Worm (Caenorhabditis elegans): ENCODE measurements around the gene stip-1.
A peak's percentile ranks its signal among the peaks of the same experiment; 100 is the strongest.

stip-1 gene

DNA sequence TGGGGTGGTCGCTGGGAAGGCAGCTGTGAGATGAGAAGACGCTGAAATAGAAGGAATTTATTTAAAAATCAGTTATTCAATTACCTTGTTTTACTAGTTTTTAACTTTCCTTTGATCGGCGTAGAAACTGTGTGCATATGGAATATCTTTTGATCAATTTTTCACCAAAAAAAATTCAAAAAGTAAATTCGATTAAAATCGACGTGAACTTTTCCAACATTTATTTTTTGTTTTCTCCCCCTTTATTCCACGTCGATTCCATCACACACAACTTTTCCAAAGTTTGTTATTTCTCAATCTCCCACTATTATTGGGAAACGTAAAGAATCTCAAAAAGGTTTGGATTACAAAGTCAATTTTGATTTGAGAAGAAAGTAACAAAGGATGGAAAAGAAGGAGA is 10.7 kb upstream of the stip-1 start, which contains the start of gene C07E3.4:
C07E3.4 (plus strand) TSS at position 301 of the 400 bp plus-strand sequence.
- TF ChIP-seq Y116A8C.19 (tag; optimal IDR thresholded peaks at IDR 0.05; ENCODE audit: borderline replicate concordance), result no peak
- TF ChIP-seq nhr-77 (tag; optimal IDR thresholded peaks at IDR 0.05), result no peak
- no peak for TF ChIP-seq fkh-4 (tag; optimal IDR thresholded peaks at IDR 0.05; ENCODE audit: borderline replicate concordance)
- no peak for TF ChIP-seq zip-4 (GFP tag; optimal IDR thresholded peaks at IDR 0.05)
- no peak for TF ChIP-seq ceh-82 (tag; optimal IDR thresholded peaks at IDR 0.05)
- TF ChIP-seq ets-5 (GFP tag; IDR thresholded peaks at IDR 0.05), result no peak
- TF ChIP-seq ceh-63 (GFP tag; optimal IDR thresholded peaks at IDR 0.05), result no peak
- no peak for TF ChIP-seq nhr-11 (tag; optimal IDR thresholded peaks at IDR 0.05)
- TF ChIP-seq mdl-1 (tag; optimal IDR thresholded peaks at IDR 0.05), result no peak
- TF ChIP-seq nhr-19 (GFP tag; conservative IDR thresholded peaks at IDR 0.05), result no peak
- no peak for TF ChIP-seq pag-3 (tag; optimal IDR thresholded peaks at IDR 0.05; ENCODE audit: borderline replicate concordance, insufficient read depth)
- no peak for TF ChIP-seq irx-1 (tag; optimal IDR thresholded peaks at IDR 0.05)
- no peak for TF ChIP-seq ceh-8 (GFP tag; optimal IDR thresholded peaks at IDR 0.05)
- TF ChIP-seq rnt-1 (tag; optimal IDR thresholded peaks at IDR 0.05), result no peak
- TF ChIP-seq hlh-17 (GFP tag; optimal IDR thresholded peaks at IDR 0.05; ENCODE audit: borderline replicate concordance), result no peak
- no peak for TF ChIP-seq pax-3 (tag; optimal IDR thresholded peaks at IDR 0.05)
- TF ChIP-seq tbx-2 (tag; optimal IDR thresholded peaks at IDR 0.05), result no peak
- no peak for TF ChIP-seq unc-98 (GFP tag; IDR thresholded peaks at IDR 0.05)
- TF ChIP-seq nhr-90 (tag; optimal IDR thresholded peaks at IDR 0.05; ENCODE audit: poor library complexity), result no peak
- no peak for TF ChIP-seq C16A3.4 (tag; optimal IDR thresholded peaks at IDR 0.05)

DNA sequence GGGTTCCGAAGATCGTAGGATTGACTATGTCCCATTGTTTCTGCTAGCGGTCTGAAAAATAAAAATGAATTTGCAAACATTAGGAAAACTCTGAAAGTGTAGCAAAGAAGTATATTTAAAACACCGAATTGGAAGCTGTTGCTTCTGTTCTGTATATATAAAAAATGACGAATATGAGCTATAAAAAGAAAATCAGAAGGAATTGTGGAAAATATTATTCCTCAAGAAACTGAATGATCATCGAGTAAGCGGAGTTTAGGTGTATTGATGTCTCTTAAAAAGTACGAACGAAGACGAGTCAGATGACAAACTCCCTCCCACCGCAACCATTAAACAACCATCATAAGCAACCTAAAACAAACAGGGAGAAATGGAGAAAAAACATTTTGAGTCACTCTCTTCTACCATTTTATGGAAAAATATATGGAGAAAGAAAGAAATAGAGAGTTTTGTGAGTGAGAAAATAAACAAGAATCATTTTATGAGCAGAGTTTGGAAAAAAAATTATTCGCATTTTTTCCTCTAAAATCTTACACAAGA is 7.7 kb upstream of the stip-1 start, which contains the start of gene C07E3.3:
C07E3.3 (minus strand) TSS at position 51 of the 540 bp plus-strand sequence.
- TF ChIP-seq tlp-1 (tag; optimal IDR thresholded peaks at IDR 0.05) (no peak), ceh-82 (tag; optimal IDR thresholded peaks at IDR 0.05) (no peak), hlh-4 (tag; optimal IDR thresholded peaks at IDR 0.05) (no peak), lir-3 (tag; optimal IDR thresholded peaks at IDR 0.05; ENCODE audit: poor library complexity) (no peak), efl-1 (optimal IDR thresholded peaks at IDR 0.05) (no peak), efl-1 (GFP tag; optimal IDR thresholded peaks at IDR 0.05 in 1 of 2) (peak in 1 of 2 experiments; percentile 92), skn-1 (tag; optimal IDR thresholded peaks at IDR 0.05) (no peak), nhr-237 (tag; optimal IDR thresholded peaks at IDR 0.05) (no peak)

DNA sequence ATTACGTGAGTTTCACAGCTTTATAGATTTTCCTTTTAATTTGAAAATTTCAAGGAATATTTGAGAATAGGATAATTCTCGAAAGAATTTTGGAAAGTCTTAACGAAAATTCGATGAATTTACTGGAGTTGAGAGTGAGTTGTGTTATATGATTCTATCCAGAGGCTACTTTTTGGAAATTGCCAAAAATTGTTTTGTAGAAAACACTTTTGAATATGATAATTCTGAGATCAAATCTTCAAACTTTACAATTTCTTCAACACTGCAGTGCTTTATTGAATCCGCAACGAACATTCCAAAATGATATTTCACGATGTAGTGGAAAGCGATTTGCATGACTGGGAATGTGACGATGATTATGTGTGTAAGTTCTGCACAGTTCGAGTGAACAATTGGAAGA is 2.2 kb upstream of the stip-1 start, which contains the start of gene C07E3.8:
C07E3.8 (plus strand) TSS at position 301 of the 400 bp plus-strand sequence.
- no peak for TF ChIP-seq C16A3.4 (tag; optimal IDR thresholded peaks at IDR 0.05)

DNA sequence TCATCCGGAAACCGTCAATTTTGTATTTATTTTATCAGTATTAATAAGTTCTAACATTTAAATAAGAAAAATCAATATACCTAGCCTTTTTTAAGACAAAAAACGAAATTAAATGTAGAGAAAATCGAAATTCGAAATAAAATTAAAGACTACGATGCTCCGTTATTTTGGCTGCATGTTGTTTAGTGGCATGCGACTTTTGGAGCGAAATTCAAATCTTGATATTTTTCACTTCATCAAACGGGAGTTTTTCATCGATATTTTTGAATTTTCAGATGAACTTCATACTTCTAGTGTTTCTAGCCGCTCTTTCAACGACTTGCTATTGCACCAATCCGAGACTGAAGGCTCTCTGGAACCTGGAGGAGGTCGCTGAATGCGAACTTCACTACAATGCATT is 675 bp upstream of the stip-1 start, which contains the start of gene C07E3.9:
C07E3.9 (plus strand) TSS at position 270 of the 400 bp plus-strand sequence.
- no peak; the same call in 1 of the 2 replicates for TF ChIP-seq nhr-19 (GFP tag; conservative IDR thresholded peaks at IDR 0.05)
- no peak for TF ChIP-seq sox-4 (tag; optimal IDR thresholded peaks at IDR 0.05)
- TF ChIP-seq unc-130 (tag; optimal IDR thresholded peaks at IDR 0.05), result peak; percentile 27
- TF ChIP-seq efl-1 (optimal IDR thresholded peaks at IDR 0.05), result peak; percentile 94 to 97
- peak; percentile 94 to 99 for TF ChIP-seq efl-1 (GFP tag; optimal IDR thresholded peaks at IDR 0.05 in 1 of 2)
- TF ChIP-seq elt-2 (tag; optimal IDR thresholded peaks at IDR 0.05), result no peak
- peak; percentile 90 to 96 (median 93) for TF ChIP-seq dpl-1 (GFP tag; optimal IDR thresholded peaks at IDR 0.05)
- TF ChIP-seq unc-86 (tag; optimal IDR thresholded peaks at IDR 0.05), result no peak
- no peak for TF ChIP-seq Y116A8C.19 (tag; optimal IDR thresholded peaks at IDR 0.05; ENCODE audit: borderline replicate concordance)
- no peak for TF ChIP-seq nhr-237 (tag; optimal IDR thresholded peaks at IDR 0.05)
- TF ChIP-seq nhr-84 (tag; optimal IDR thresholded peaks at IDR 0.05), result no peak
- TF ChIP-seq vab-15 (tag; optimal IDR thresholded peaks at IDR 0.05), result no peak
- TF ChIP-seq egl-13 (tag; optimal IDR thresholded peaks at IDR 0.05), result no peak
- TF ChIP-seq egl-27 (tag; optimal IDR thresholded peaks at IDR 0.05), result no peak
- no peak for TF ChIP-seq ces-1 (GFP tag; optimal IDR thresholded peaks at IDR 0.05)
- no peak for TF ChIP-seq hlh-4 (tag; optimal IDR thresholded peaks at IDR 0.05)
- peak; percentile 28 for TF ChIP-seq xbp-1 (tag; optimal IDR thresholded peaks at IDR 0.05)
- TF ChIP-seq dsc-1 (tag; optimal IDR thresholded peaks at IDR 0.05), result no peak
- TF ChIP-seq nhr-77 (tag; optimal IDR thresholded peaks at IDR 0.05), result no peak
- no peak for TF ChIP-seq ztf-11 (tag; optimal IDR thresholded peaks at IDR 0.05)
- TF ChIP-seq fkh-10 (GFP tag; optimal IDR thresholded peaks at IDR 0.05), result no peak
- no peak for TF ChIP-seq lin-14 (GFP tag; optimal IDR thresholded peaks at IDR 0.05)
- peak; percentile 28 for TF ChIP-seq fos-1 (tag; optimal IDR thresholded peaks at IDR 0.05)
- TF ChIP-seq ama-1 (optimal IDR thresholded peaks at IDR 0.05), result no peak
- TF ChIP-seq sup-37 (GFP tag; optimal IDR thresholded peaks at IDR 0.05), result no peak
- no peak for TF ChIP-seq lir-3 (tag; optimal IDR thresholded peaks at IDR 0.05; ENCODE audit: poor library complexity)
